Fruit fly (Drosophila melanogaster) S2 (cell line): ENCODE data around the gene CG6696.

Source experiments
- CG8478 ChIP-seq: fragments of >200 bp; optimal IDR thresholded peaks from 2 replicates; lab custom pipeline; 2018
- CTCF ChIP-seq, 2 experiments: fragments of >200 bp; optimal IDR thresholded peaks; 2 replicates each; lab custom pipeline; 2018

DNA sequence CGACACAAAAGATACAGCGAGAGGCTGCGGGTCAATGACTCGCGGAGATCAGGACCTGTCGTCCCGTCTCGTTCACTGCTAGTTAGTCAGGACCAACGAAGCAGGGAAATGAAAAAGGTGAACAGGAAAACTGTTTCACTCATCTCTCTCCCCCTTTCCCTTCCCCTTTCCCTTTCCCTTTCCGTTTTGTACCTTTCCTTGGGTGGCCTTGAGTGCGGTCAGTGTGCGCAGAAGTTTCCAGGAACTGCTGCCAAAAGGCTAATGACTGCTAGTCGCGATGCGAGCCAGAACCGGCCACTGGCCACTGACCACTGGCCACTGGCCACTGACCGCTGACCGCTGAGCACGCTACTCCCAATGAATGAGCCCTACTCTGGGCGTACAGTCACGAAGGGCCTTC, 33.6 kb upstream of the CG6696 start:
- TF ChIP-seq CG8478 (lab: Kevin White, UChicago) (no peak), CTCF (optimal IDR thresholded peaks at IDR 0.05; lab: Kevin White, UChicago) (no peak)
